Worm (Caenorhabditis elegans) whole organism, L2 larva: Measurements from ENCODE around the gene EEED8.18.

Experiments used
- C34F6.9 ChIP-seq: fragments of 150-350 bp; optimal IDR thresholded peaks from 2 replicates; lab custom pipeline; 2014; ENCODE audit warnings: missing biosample characterization, missing genetic modification characterization
- F13H6.1 ChIP-seq: sonication (generic microtip); optimal IDR thresholded peaks from 2 replicates; lab custom pipeline; 2016; ENCODE audit warnings: missing genetic modification characterization, missing compliant biosample characterization
- R02D3.7 ChIP-seq: fragments of 150-350 bp; optimal IDR thresholded peaks from 2 replicates; lab custom pipeline; 2014; ENCODE audit warnings: missing biosample characterization, missing genetic modification characterization
- Y55F3AM.14 ChIP-seq: fragments of 200-800 bp; sonication (Bioruptor generic); optimal IDR thresholded peaks from 2 replicates; lab custom pipeline; 2018; ENCODE audit warnings: mild to moderate bottlenecking, missing genetic modification characterization, missing compliant biosample characterization
- ZK546.5 ChIP-seq: sonication (generic microtip); optimal IDR thresholded peaks from 2 replicates; lab custom pipeline; 2017; ENCODE audit warnings: missing biosample characterization, missing genetic modification characterization
- aly-2 ChIP-seq: fragments of 150-350 bp; optimal IDR thresholded peaks from 2 replicates; lab custom pipeline; 2014; ENCODE audit warnings: missing biosample characterization, missing genetic modification characterization
- ama-1 ChIP-seq: fragments of 150-350 bp; optimal IDR thresholded peaks from 2 replicates; lab custom pipeline; 2018; ENCODE audit warnings: inconsistent platforms
- blmp-1 ChIP-seq: sonication (generic microtip); optimal IDR thresholded peaks from 2 replicates; lab custom pipeline; 2017; ENCODE audit warnings: missing genetic modification characterization, mild to moderate bottlenecking, missing compliant biosample characterization, antibody characterized with exemption, moderate library complexity; ENCODE audit not compliant: insufficient read depth
- crh-2 ChIP-seq: sonication (generic microtip); optimal IDR thresholded peaks from 2 replicates; lab custom pipeline; 2017; ENCODE audit warnings: missing biosample characterization, missing genetic modification characterization
- dmd-4 ChIP-seq: sonication (generic microtip); optimal IDR thresholded peaks from 2 replicates; lab custom pipeline; 2017; ENCODE audit warnings: missing biosample characterization, missing genetic modification characterization
- egl-27 ChIP-seq: sonication (generic microtip); optimal IDR thresholded peaks from 3 replicates; lab custom pipeline; 2017; ENCODE audit warnings: missing biosample characterization, missing genetic modification reagents, missing genetic modification characterization
- elt-1 ChIP-seq: fragments of 150-350 bp; optimal IDR thresholded peaks from 2 replicates; lab custom pipeline; 2014; ENCODE audit warnings: missing biosample characterization, missing genetic modification characterization
- gmeb-1 ChIP-seq: fragments of 150-350 bp; optimal IDR thresholded peaks from 2 replicates; lab custom pipeline; 2014; ENCODE audit warnings: missing biosample characterization, missing genetic modification characterization
- lin-11 ChIP-seq: fragments of 150-350 bp; sonication (generic microtip); optimal IDR thresholded peaks from 2 replicates; lab custom pipeline; 2014; ENCODE audit warnings: missing biosample characterization, missing genetic modification characterization, inconsistent platforms, mixed read lengths
- lin-39 ChIP-seq: fragments of 150-350 bp; optimal IDR thresholded peaks from 2 replicates; lab custom pipeline; 2014; ENCODE audit warnings: missing biosample characterization, missing genetic modification reagents, missing genetic modification characterization
- lsy-2 ChIP-seq, 2 experiments: fragments of 150-350 bp in 1 of 2; sonication (generic microtip) in 1 of 2; optimal IDR thresholded peaks; 2 replicates each; lab custom pipeline; 2014 to 2017; ENCODE audit warnings: missing biosample characterization in 2 of 2, missing genetic modification characterization in 2 of 2
- mab-5 ChIP-seq: fragments of 150-350 bp; optimal IDR thresholded peaks from 2 replicates; lab custom pipeline; 2014; ENCODE audit warnings: missing biosample characterization, missing genetic modification characterization
- mdl-1 ChIP-seq, 2 experiments: fragments of 150-350 bp in 1 of 2; sonication (generic microtip) in 1 of 2; optimal IDR thresholded peaks; 2 replicates each; lab custom pipeline; 2017; ENCODE audit warnings: missing biosample characterization in 2 of 2, missing genetic modification characterization in 2 of 2
- nhr-11 ChIP-seq: fragments of 150-350 bp; optimal IDR thresholded peaks from 2 replicates; lab custom pipeline; 2014; ENCODE audit warnings: missing biosample characterization, missing genetic modification characterization
- nhr-25 ChIP-seq: fragments of 150-350 bp; sonication (generic microtip); optimal IDR thresholded peaks from 3 replicates; lab custom pipeline; 2014; ENCODE audit warnings: missing biosample characterization, missing genetic modification characterization
- nhr-6 ChIP-seq: fragments of 150-350 bp; optimal IDR thresholded peaks from 2 replicates; lab custom pipeline; 2014; ENCODE audit warnings: missing biosample characterization, missing genetic modification characterization
- nhr-77 ChIP-seq: fragments of 150-350 bp; optimal IDR thresholded peaks from 2 replicates; lab custom pipeline; 2014; ENCODE audit warnings: missing biosample characterization, missing genetic modification characterization
- sem-4 ChIP-seq: fragments of 150-350 bp; optimal IDR thresholded peaks from 2 replicates; lab custom pipeline; 2014; ENCODE audit warnings: missing biosample characterization, missing genetic modification reagents, missing genetic modification characterization
- sma-3 ChIP-seq: sonication (generic microtip); optimal IDR thresholded peaks from 2 replicates; lab custom pipeline; 2016; ENCODE audit warnings: missing genetic modification reagents, missing genetic modification characterization, missing compliant biosample characterization
- snpc-4 ChIP-seq: fragments of 150-350 bp; optimal IDR thresholded peaks from 2 replicates; lab custom pipeline; 2014; ENCODE audit warnings: missing biosample characterization, missing genetic modification characterization
- unc-39 ChIP-seq: fragments of 150-350 bp; optimal IDR thresholded peaks from 2 replicates; lab custom pipeline; 2014; ENCODE audit warnings: missing biosample characterization, missing genetic modification characterization
- unc-55 ChIP-seq: fragments of 150-350 bp; sonication (generic microtip); optimal IDR thresholded peaks from 3 replicates; lab custom pipeline; 2014; ENCODE audit warnings: missing biosample characterization, missing genetic modification reagents, missing genetic modification characterization
- zag-1 ChIP-seq: fragments of 150-350 bp; optimal IDR thresholded peaks from 2 replicates; lab custom pipeline; 2014; ENCODE audit warnings: missing biosample characterization, missing genetic modification characterization
- ztf-1 ChIP-seq: fragments of 200-800 bp; sonication (Bioruptor generic); conservative IDR thresholded peaks from 2 replicates; pipeline ENCODE4 v1.3.6; 2022; ENCODE audit warnings: missing genetic modification characterization, missing compliant biosample characterization
- ztf-11 ChIP-seq: sonication (generic microtip); optimal IDR thresholded peaks from 2 replicates; lab custom pipeline; 2017; ENCODE audit warnings: missing biosample characterization, missing genetic modification characterization
- ztf-4 ChIP-seq: fragments of 150-350 bp; optimal IDR thresholded peaks from 2 replicates; lab custom pipeline; 2014; ENCODE audit warnings: missing biosample characterization, missing genetic modification characterization

EEED8.18 gene

ce11 chrII:5399201-5399600, 13.2 kb downstream of the EEED8.18 start, which contains the start of gene mog-5:
TSS of gene mog-5 (plus strand) at chrII:5399538.
- no peak for TF ChIP-seq lsy-2 (tag; optimal IDR thresholded peaks at IDR 0.05; lab: Kevin White, UChicago)
- peak; percentile 8 for TF ChIP-seq C34F6.9
- TF ChIP-seq unc-55 (GFP tag; lab: Kevin White, UChicago): peak; percentile 45
- TF ChIP-seq gmeb-1 (tag; lab: Kevin White, UChicago): peak; percentile 57
- no peak for TF ChIP-seq elt-1 (tag; lab: Kevin White, UChicago)
- peak; percentile 12 for TF ChIP-seq sem-4 (tag; lab: Kevin White, UChicago)

ce11 chrII:5398779-5399178, 13.6 kb downstream of the EEED8.18 start, which contains the start of gene fbxl-3:
TSS of gene fbxl-3 (minus strand) at chrII:5398902.
- TF ChIP-seq unc-39 (no peak), nhr-11 (tag; lab: Kevin White, UChicago) (no peak), unc-55 (GFP tag; lab: Kevin White, UChicago) (no peak), egl-27 (tag; lab: Kevin White, UChicago) (no peak), ztf-1 (GFP tag; lab: Robert Waterston, UW) (no peak), gmeb-1 (tag; lab: Kevin White, UChicago) (no peak), mab-5 (tag; lab: Kevin White, UChicago) (no peak), snpc-4 (tag; lab: Kevin White, UChicago) (no peak)

ce11 chrII:5395594-5395993, 16.8 kb downstream of the EEED8.18 start, which contains the start of gene pink-1:
TSS of gene pink-1 (minus strand) at chrII:5395694.
- TF ChIP-seq C34F6.9 (no peak), egl-27 (tag; lab: Kevin White, UChicago) (no peak), Y55F3AM.14 (GFP tag; lab: Kevin White, UChicago) (no peak), aly-2 (tag; lab: Kevin White, UChicago) (no peak), blmp-1 (tag; lab: Kevin White, UChicago) (no peak), lin-39 (tag; lab: Kevin White, UChicago) (no peak), zag-1 (tag; lab: Kevin White, UChicago) (no peak), nhr-77 (tag; lab: Kevin White, UChicago) (no peak), mdl-1 (tag; optimal IDR thresholded peaks at IDR 0.05; lab: Kevin White, UChicago) (no peak), nhr-11 (tag; lab: Kevin White, UChicago) (no peak), ama-1 (lab: Kevin White, UChicago) (no peak), unc-39 (no peak), crh-2 (tag; lab: Kevin White, UChicago) (no peak), ZK546.5 (no peak), dmd-4 (tag; lab: Kevin White, UChicago) (no peak), nhr-25 (tag; lab: Kevin White, UChicago) (no peak), sem-4 (tag; lab: Kevin White, UChicago) (no peak), nhr-6 (tag; lab: Kevin White, UChicago) (no peak), unc-55 (GFP tag; lab: Kevin White, UChicago) (no peak)

ce11 chrII:5393090-5393489, 19.3 kb downstream of the EEED8.18 start, which contains the start of gene brap-2:
TSS of gene brap-2 (minus strand) at chrII:5393190.
- TF ChIP-seq lin-11 (tag; lab: Kevin White, UChicago) (no peak), R02D3.7 (tag; lab: Kevin White, UChicago) (no peak), sma-3 (no peak), nhr-77 (tag; lab: Kevin White, UChicago) (no peak), unc-55 (GFP tag; lab: Kevin White, UChicago) (no peak), sem-4 (tag; lab: Kevin White, UChicago) (no peak)

- TF ChIP-seq egl-27 (tag; lab: Kevin White, UChicago) (no peak), ztf-4 (no peak), F13H6.1 (no peak), lsy-2 (tag; optimal IDR thresholded peaks at IDR 0.05; lab: Kevin White, UChicago) (no peak), mdl-1 (tag; optimal IDR thresholded peaks at IDR 0.05; lab: Kevin White, UChicago) (no peak), ztf-1 (GFP tag; lab: Robert Waterston, UW) (no peak), sma-3 (no peak), ztf-11 (no peak), zag-1 (tag; lab: Kevin White, UChicago) (no peak)
These were observed 21.0 kb downstream of the EEED8.18 start for ce11 chrII:5391447-5391846.
